Comparison of ENCODE assay signal across 2 worm cellular contexts in genomic region chrIII:9590212-9590611, ce11.
A peak's percentile ranks its signal among the peaks of the same experiment; 100 is the strongest.
TF ChIP-seq lines count a peak whose summit lies in the region.

No protein-coding gene starts in this region.

TF ChIP-seq in whole organism, L3 larva, 47 proteins besides CTCF, POLR2A, EP300 and RAD21 (continued from another document):
- TF ChIP-seq lin-39 (tag; optimal IDR thresholded peaks at IDR 0.05; lab: Kevin White, UChicago) (no peak), jun-1 (tag; optimal IDR thresholded peaks at IDR 0.05; lab: Kevin White, UChicago) (peak; percentile 34), nhr-237 (tag; optimal IDR thresholded peaks at IDR 0.05; lab: Kevin White, UChicago) (no peak), fkh-2 (tag; optimal IDR thresholded peaks at IDR 0.05; lab: Kevin White, UChicago) (no peak), ZK546.5 (tag; optimal IDR thresholded peaks at IDR 0.05; lab: Kevin White, UChicago) (no peak), nhr-25 (tag; optimal IDR thresholded peaks at IDR 0.05; lab: Kevin White, UChicago) (no peak), ceh-82 (tag; optimal IDR thresholded peaks at IDR 0.05; lab: Kevin White, UChicago) (no peak), nhr-67 (tag; optimal IDR thresholded peaks at IDR 0.05; lab: Kevin White, UChicago) (no peak), fos-1 (tag; optimal IDR thresholded peaks at IDR 0.05; lab: Kevin White, UChicago) (no peak)

TF ChIP-seq in whole organism, L4 larva, 104 proteins besides CTCF, POLR2A, EP300 and RAD21 (continued from another document):
- TF ChIP-seq mxl-3 (GFP tag; optimal IDR thresholded peaks at IDR 0.05; lab: Kevin White, UChicago), result no peak
- TF ChIP-seq lin-29 (GFP tag; IDR thresholded peaks at IDR 0.05; lab: Robert Waterston, UW), result no peak
- TF ChIP-seq zfp-2 (tag; optimal IDR thresholded peaks at IDR 0.05; lab: Kevin White, UChicago), result no peak
- TF ChIP-seq madf-9 (GFP tag; conservative IDR thresholded peaks at IDR 0.05; lab: Robert Waterston, UW), result no peak
- no peak for TF ChIP-seq php-3 (GFP tag; IDR thresholded peaks at IDR 0.05; lab: Robert Waterston, UW)
- no peak for TF ChIP-seq Y48G9A.11 (GFP tag; IDR thresholded peaks at IDR 0.05; lab: Robert Waterston, UW)
- TF ChIP-seq snpc-4 (tag; optimal IDR thresholded peaks at IDR 0.05; lab: Kevin White, UChicago), result no peak
- peak; percentile 59 for TF ChIP-seq tra-1 (GFP tag; IDR thresholded peaks at IDR 0.05; lab: Robert Waterston, UW)
- no peak for TF ChIP-seq ceh-28 (tag; optimal IDR thresholded peaks at IDR 0.05; lab: Kevin White, UChicago)
- no peak for TF ChIP-seq ceh-32 (tag; optimal IDR thresholded peaks at IDR 0.05; lab: Kevin White, UChicago; ENCODE audit: poor library complexity)
- TF ChIP-seq T20F7.1 (GFP tag; optimal IDR thresholded peaks at IDR 0.05; lab: Kevin White, UChicago), result no peak
- no peak for TF ChIP-seq dpl-1 (GFP tag; optimal IDR thresholded peaks at IDR 0.05; lab: Kevin White, UChicago)
- no peak for TF ChIP-seq tag-97 (GFP tag; IDR thresholded peaks at IDR 0.05; lab: Robert Waterston, UW)
- no peak for TF ChIP-seq D1046.2 (GFP tag; IDR thresholded peaks at IDR 0.05; lab: Robert Waterston, UW)
- no peak for TF ChIP-seq rbr-2 (tag; optimal IDR thresholded peaks at IDR 0.05; lab: Kevin White, UChicago)
- no peak for TF ChIP-seq nhr-6 (tag; optimal IDR thresholded peaks at IDR 0.05; lab: Kevin White, UChicago)
- TF ChIP-seq arid-1 (GFP tag; conservative IDR thresholded peaks at IDR 0.05; lab: Robert Waterston, UW), result no peak
- no peak for TF ChIP-seq dmd-9 (GFP tag; IDR thresholded peaks at IDR 0.05; lab: Robert Waterston, UW)
- TF ChIP-seq ceh-62 (tag; optimal IDR thresholded peaks at IDR 0.05; lab: Kevin White, UChicago), result no peak
- TF ChIP-seq mxl-2 (GFP tag; conservative IDR thresholded peaks at IDR 0.05; lab: Robert Waterston, UW), result no peak
- TF ChIP-seq snpc-1.2 (GFP tag; IDR thresholded peaks at IDR 0.05; lab: Robert Waterston, UW), result no peak
- TF ChIP-seq ceh-44 (GFP tag; IDR thresholded peaks at IDR 0.05; lab: Robert Waterston, UW), result no peak
- TF ChIP-seq ces-1 (GFP tag; optimal IDR thresholded peaks at IDR 0.05; lab: Kevin White, UChicago), result no peak
- no peak for TF ChIP-seq zip-11 (GFP tag; IDR thresholded peaks at IDR 0.05; lab: Robert Waterston, UW)
- no peak for TF ChIP-seq ztf-11 (tag; optimal IDR thresholded peaks at IDR 0.05; lab: Kevin White, UChicago)
- no peak for TF ChIP-seq F26F4.8 (GFP tag; conservative IDR thresholded peaks at IDR 0.05; lab: Robert Waterston, UW)
- TF ChIP-seq Y5F2A.4 (GFP tag; optimal IDR thresholded peaks at IDR 0.05; lab: Kevin White, UChicago), result no peak
- TF ChIP-seq mdt-29 (GFP tag; IDR thresholded peaks at IDR 0.05; lab: Robert Waterston, UW), result no peak
- no peak for TF ChIP-seq egl-43 (GFP tag; IDR thresholded peaks at IDR 0.05; lab: Robert Waterston, UW)
- no peak for TF ChIP-seq F10B5.3 (tag; optimal IDR thresholded peaks at IDR 0.05; lab: Kevin White, UChicago)
- no peak for TF ChIP-seq nhr-237 (tag; optimal IDR thresholded peaks at IDR 0.05; lab: Kevin White, UChicago)
- TF ChIP-seq daf-12 (tag; optimal IDR thresholded peaks at IDR 0.05; lab: Kevin White, UChicago), result no peak
- TF ChIP-seq zip-2 (tag; optimal IDR thresholded peaks at IDR 0.05; lab: Kevin White, UChicago), result no peak
- no peak for TF ChIP-seq hlh-30 (tag; optimal IDR thresholded peaks at IDR 0.05; lab: Kevin White, UChicago; ENCODE audit: insufficient read depth)
- peak; percentile 34 for TF ChIP-seq dve-1 (tag; optimal IDR thresholded peaks at IDR 0.05; lab: Kevin White, UChicago; ENCODE audit: insufficient read depth)
- no peak for TF ChIP-seq cey-2 (tag; optimal IDR thresholded peaks at IDR 0.05; lab: Kevin White, UChicago; ENCODE audit: borderline replicate concordance, insufficient read depth)
- TF ChIP-seq daf-16 (GFP tag; optimal IDR thresholded peaks at IDR 0.05; lab: Kevin White, UChicago), result no peak
- TF ChIP-seq daf-16 (tag; optimal IDR thresholded peaks at IDR 0.05; lab: Kevin White, UChicago), result peak; percentile 46
- no peak for TF ChIP-seq ZK337.2 (GFP tag; IDR thresholded peaks at IDR 0.05; lab: Robert Waterston, UW)
- TF ChIP-seq spr-1 (tag; optimal IDR thresholded peaks at IDR 0.05; lab: Kevin White, UChicago), result no peak
- TF ChIP-seq lim-7 (GFP tag; IDR thresholded peaks at IDR 0.05; lab: Robert Waterston, UW), result no peak
- no peak for TF ChIP-seq pha-4 (GFP tag; IDR thresholded peaks at IDR 0.05; lab: Robert Waterston, UW)
- no peak for TF ChIP-seq pha-4 (tag; optimal IDR thresholded peaks at IDR 0.05; lab: Kevin White, UChicago)
- TF ChIP-seq pqm-1 (tag; optimal IDR thresholded peaks at IDR 0.05; lab: Kevin White, UChicago), result peak; percentile 71
- TF ChIP-seq hlh-11 (tag; optimal IDR thresholded peaks at IDR 0.05; lab: Kevin White, UChicago), result peak; percentile 66
- TF ChIP-seq duxl-1 (tag; optimal IDR thresholded peaks at IDR 0.05; lab: Kevin White, UChicago; ENCODE audit: poor library complexity), result no peak
- peak; percentile 79 for TF ChIP-seq nhr-28 (tag; optimal IDR thresholded peaks at IDR 0.05; lab: Kevin White, UChicago)
